Fruit fly (Drosophila melanogaster): ENCODE results near the gene Nle.
A peak's percentile ranks its signal among the peaks of the same experiment; 100 is the strongest.

DNA sequence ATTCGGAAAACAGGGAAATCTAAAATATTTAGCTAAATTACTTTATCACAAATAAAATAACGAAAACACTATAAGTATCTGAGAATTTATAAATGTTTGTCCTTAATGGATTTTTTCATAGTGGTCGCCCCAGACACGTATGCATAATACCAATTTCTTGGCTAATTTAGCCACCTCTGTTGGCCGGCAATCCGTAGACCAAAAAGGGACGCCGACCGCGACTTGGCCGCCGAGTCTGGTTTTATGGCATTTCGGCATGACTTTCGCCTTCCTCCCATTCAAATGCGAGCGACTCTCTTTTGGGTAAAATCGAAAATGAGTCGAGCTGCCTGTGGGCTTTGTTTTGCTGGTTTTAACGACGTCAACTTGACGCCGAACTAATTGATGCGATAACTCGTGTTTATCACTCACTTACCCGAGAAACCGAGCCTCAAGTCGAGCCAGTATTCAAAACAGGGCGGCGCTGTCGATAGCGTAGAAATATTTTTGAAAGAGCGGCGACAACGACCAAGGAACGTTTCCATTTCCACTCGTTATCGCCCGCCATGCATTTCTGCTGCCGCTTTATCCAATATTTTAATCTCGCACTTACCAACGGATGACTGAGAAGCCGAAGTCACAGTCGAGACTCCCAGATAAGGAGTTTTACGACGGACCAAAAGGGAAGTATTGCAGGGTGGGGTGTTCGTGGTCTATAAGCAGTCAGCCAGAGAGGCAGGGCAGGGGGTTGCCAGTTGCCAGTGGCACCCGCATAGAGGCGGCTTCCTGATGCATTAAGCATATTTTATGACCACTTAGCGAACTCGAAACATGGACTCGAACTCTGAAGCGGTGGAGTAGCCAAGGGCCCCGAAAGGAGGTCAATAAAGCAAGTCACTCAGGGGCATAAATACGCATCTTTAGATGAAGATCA lies 48.7 kb downstream of the Nle start:
- TF ChIP-seq CG8632 (GFP tag; optimal IDR thresholded peaks at IDR 0.05) (no peak), Lpt (GFP tag; optimal IDR thresholded peaks at IDR 0.05) (no peak), CG11294 (GFP tag; IDR thresholded peaks at IDR 0.05) (no peak), CG11902 (GFP tag; optimal IDR thresholded peaks at IDR 0.05) (no peak), svp (GFP tag) (peak; percentile 70), CG4318 (GFP tag; optimal IDR thresholded peaks at IDR 0.05) (no peak), Sox102F (GFP tag; optimal IDR thresholded peaks at IDR 0.05) (no peak), fd85E (GFP tag; optimal IDR thresholded peaks at IDR 0.05) (no peak), Met (GFP tag; optimal IDR thresholded peaks at IDR 0.05) (no peak), CG31627 (GFP tag; optimal IDR thresholded peaks at IDR 0.05) (no peak), dac (GFP tag; optimal IDR thresholded peaks at IDR 0.05) (no peak), Eip93F (GFP tag; optimal IDR thresholded peaks at IDR 0.05) (no peak), CG6854 (GFP tag; optimal IDR thresholded peaks at IDR 0.05) (no peak), Ets96B (tag; optimal IDR thresholded peaks at IDR 0.05) (no peak)

Measured in whole organism, prepupa.